Worm (Caenorhabditis elegans) whole organism, L1 larva: ENCODE measurements around the gene ubq-1.

Experiments
- aly-2 ChIP-seq: fragments of 150-350 bp; optimal IDR thresholded peaks from 2 replicates; lab custom pipeline; 2014; ENCODE audit warnings: missing biosample characterization, missing genetic modification characterization
- ama-1 ChIP-seq: fragments of 150-350 bp; optimal IDR thresholded peaks from 2 replicates; lab custom pipeline; 2014
- blmp-1 ChIP-seq: fragments of 150-350 bp; optimal IDR thresholded peaks from 2 replicates; lab custom pipeline; 2014; ENCODE audit warnings: missing biosample characterization, missing genetic modification characterization
- ceh-82 ChIP-seq, 3 experiments: fragments of 150-350 bp in 1 of 3; sonication (generic microtip) in 2 of 3; optimal IDR thresholded peaks; 2 replicates each; lab custom pipeline; 2014 to 2017; ENCODE audit warnings: missing biosample characterization in 3 of 3, missing genetic modification characterization in 3 of 3
- ces-1 ChIP-seq: fragments of 150-350 bp; optimal IDR thresholded peaks from 2 replicates; lab custom pipeline; 2014; ENCODE audit warnings: missing biosample characterization, missing genetic modification reagents, missing genetic modification characterization
- egl-13 ChIP-seq: sonication (generic microtip); optimal IDR thresholded peaks from 2 replicates; lab custom pipeline; 2016; ENCODE audit warnings: missing genotype, missing genetic modification reagents, missing genetic modification characterization, missing compliant biosample characterization
- elt-3 ChIP-seq, 6 experiments: fragments of 150-350 bp in 1 of 6; sonication (generic microtip); optimal IDR thresholded peaks; 2 replicates each; lab custom pipeline; 2017 to 2018; ENCODE audit warnings: missing biosample characterization in 6 of 6, missing genetic modification characterization in 6 of 6, inconsistent platforms in 1 of 6
- fkh-4 ChIP-seq: sonication (generic microtip); optimal IDR thresholded peaks from 2 replicates; lab custom pipeline; 2016; ENCODE audit warnings: missing compliant biosample characterization, missing genetic modification characterization, borderline replicate concordance
- grh-1 ChIP-seq: fragments of 200-800 bp; sonication (Bioruptor generic); IDR thresholded peaks from 2 replicates; pipeline ENCODE4 v1.3.6; 2022; ENCODE audit warnings: missing genetic modification reagents, missing genetic modification characterization, missing compliant biosample characterization
- hpl-2 ChIP-seq: fragments of 150-350 bp; optimal IDR thresholded peaks from 2 replicates; lab custom pipeline; 2014; ENCODE audit warnings: missing biosample characterization, missing genetic modification reagents, missing genetic modification characterization
- irx-1 ChIP-seq: sonication (generic microtip); optimal IDR thresholded peaks from 2 replicates; lab custom pipeline; 2016; ENCODE audit warnings: missing genetic modification characterization, missing compliant biosample characterization
- jun-1 ChIP-seq: fragments of 150-350 bp; optimal IDR thresholded peaks from 2 replicates; lab custom pipeline; 2014; ENCODE audit warnings: missing biosample characterization, missing genetic modification reagents, missing genetic modification characterization
- lin-13 ChIP-seq: fragments of 150-350 bp; optimal IDR thresholded peaks from 2 replicates; lab custom pipeline; 2014; ENCODE audit warnings: missing biosample characterization, missing genetic modification reagents, missing genetic modification characterization
- lin-14 ChIP-seq: fragments of 200-800 bp; sonication (Bioruptor generic); optimal IDR thresholded peaks from 2 replicates; lab custom pipeline; 2018; ENCODE audit warnings: mild to moderate bottlenecking, missing genetic modification characterization, moderate library complexity, missing compliant biosample characterization
- lin-15B ChIP-seq: fragments of 150-350 bp; sonication (generic microtip); optimal IDR thresholded peaks from 3 replicates; lab custom pipeline; 2014; ENCODE audit warnings: missing biosample characterization, missing genetic modification characterization
- lin-35 ChIP-seq, 2 experiments: fragments of 150-350 bp; optimal IDR thresholded peaks; 2 replicates each; lab custom pipeline; 2014; ENCODE audit warnings: missing biosample characterization in 2 of 2, missing genetic modification characterization in 2 of 2, missing genetic modification reagents in 2 of 2
- lir-3 ChIP-seq: sonication (generic microtip); optimal IDR thresholded peaks from 2 replicates; lab custom pipeline; 2016; ENCODE audit warnings: mild to moderate bottlenecking, missing genetic modification characterization, moderate library complexity, missing compliant biosample characterization; ENCODE audit not compliant: poor library complexity
- lsy-2 ChIP-seq, 2 experiments: fragments of 150-350 bp; optimal IDR thresholded peaks; 2 replicates each; lab custom pipeline; 2014; ENCODE audit warnings: missing biosample characterization in 2 of 2, missing genetic modification characterization in 2 of 2
- mab-9 ChIP-seq: fragments of 200-800 bp; sonication (Bioruptor generic); IDR thresholded peaks from 2 replicates; pipeline ENCODE4 v1.3.6; 2022; ENCODE audit warnings: missing genetic modification reagents, missing genetic modification characterization, missing compliant biosample characterization
- mef-2 ChIP-seq: fragments of 150-350 bp; optimal IDR thresholded peaks from 2 replicates; lab custom pipeline; 2014; ENCODE audit warnings: missing biosample characterization, missing genetic modification characterization
- mep-1 ChIP-seq: fragments of 150-350 bp; optimal IDR thresholded peaks from 2 replicates; lab custom pipeline; 2014; ENCODE audit warnings: missing biosample characterization, missing genetic modification characterization
- nhr-12 ChIP-seq: sonication (generic microtip); optimal IDR thresholded peaks from 2 replicates; lab custom pipeline; 2017; ENCODE audit warnings: missing biosample characterization, missing genetic modification characterization
- nhr-19 ChIP-seq: fragments of 200-800 bp; sonication (Bioruptor generic); conservative IDR thresholded peaks from 2 replicates; pipeline ENCODE4 v1.3.6; 2022; ENCODE audit warnings: missing genetic modification characterization, missing compliant biosample characterization
- nhr-20 ChIP-seq: sonication (generic microtip); optimal IDR thresholded peaks from 2 replicates; lab custom pipeline; 2016; ENCODE audit warnings: mild to moderate bottlenecking, missing genetic modification characterization, missing compliant biosample characterization
- nhr-237 ChIP-seq: fragments of 150-350 bp; optimal IDR thresholded peaks from 2 replicates; lab custom pipeline; 2014; ENCODE audit warnings: missing biosample characterization, missing genetic modification characterization
- nhr-71 ChIP-seq: sonication (generic microtip); optimal IDR thresholded peaks from 2 replicates; lab custom pipeline; 2016; ENCODE audit warnings: mild to moderate bottlenecking, missing genetic modification characterization, moderate library complexity, missing compliant biosample characterization
- nhr-76 ChIP-seq: sonication (generic microtip); optimal IDR thresholded peaks from 2 replicates; lab custom pipeline; 2017; ENCODE audit warnings: missing biosample characterization, missing genetic modification characterization
- nhr-77 ChIP-seq: fragments of 150-350 bp; optimal IDR thresholded peaks from 2 replicates; lab custom pipeline; 2014; ENCODE audit warnings: missing biosample characterization, missing genetic modification characterization
- nhr-85 ChIP-seq: sonication (generic microtip); peaks from one replicate; lab custom pipeline; 2016; ENCODE audit warnings: missing genetic modification characterization, inconsistent platforms, missing compliant biosample characterization
- nhr-90 ChIP-seq: sonication (generic microtip); optimal IDR thresholded peaks from 2 replicates; lab custom pipeline; 2016; ENCODE audit warnings: mild to moderate bottlenecking, missing genetic modification characterization, missing compliant biosample characterization; ENCODE audit not compliant: poor library complexity
- pag-3 ChIP-seq: sonication (generic microtip); optimal IDR thresholded peaks from 2 replicates; lab custom pipeline; 2017; ENCODE audit warnings: missing genetic modification characterization, mild to moderate bottlenecking, missing compliant biosample characterization, antibody characterized with exemption, borderline replicate concordance; ENCODE audit not compliant: insufficient read depth
- rnt-1 ChIP-seq: sonication (generic microtip); optimal IDR thresholded peaks from 2 replicates; lab custom pipeline; 2016; ENCODE audit warnings: mild to moderate bottlenecking, missing genetic modification characterization, moderate library complexity, missing compliant biosample characterization
- snu-23 ChIP-seq: sonication (generic microtip); optimal IDR thresholded peaks from 2 replicates; lab custom pipeline; 2016; ENCODE audit warnings: missing genetic modification characterization, missing compliant biosample characterization
- swsn-7 ChIP-seq: sonication (generic microtip); optimal IDR thresholded peaks from 2 replicates; lab custom pipeline; 2016; ENCODE audit warnings: missing genetic modification characterization, missing compliant biosample characterization
- unc-30 ChIP-seq: sonication (generic microtip); optimal IDR thresholded peaks from 2 replicates; lab custom pipeline; 2017; ENCODE audit warnings: missing biosample characterization, missing genetic modification characterization
- zag-1 ChIP-seq: fragments of 150-350 bp; optimal IDR thresholded peaks from 2 replicates; lab custom pipeline; 2014; ENCODE audit warnings: missing biosample characterization, missing genetic modification characterization

The ubq-1 gene

ce11 chrIII:5982753-5983390, 42.8 kb downstream of the ubq-1 start:
- TF ChIP-seq lin-13 (GFP tag; lab: Kevin White, UChicago) (no peak), nhr-12 (tag; lab: Kevin White, UChicago) (no peak), ceh-82 (tag; optimal IDR thresholded peaks at IDR 0.05; lab: Kevin White, UChicago) (no peak), nhr-85 (peak; percentile 81), mef-2 (no peak), grh-1 (GFP tag; lab: Robert Waterston, UW) (no peak), snu-23 (peak; percentile 13), nhr-20 (tag; lab: Kevin White, UChicago) (peak; percentile 9), blmp-1 (tag; lab: Kevin White, UChicago) (peak; percentile 47), elt-3 (tag; optimal IDR thresholded peaks at IDR 0.05; lab: Kevin White, UChicago) (no peak), nhr-19 (GFP tag; lab: Robert Waterston, UW) (no peak), swsn-7 (peak; percentile 8), ces-1 (GFP tag; lab: Kevin White, UChicago) (no peak), lsy-2 (tag; optimal IDR thresholded peaks at IDR 0.05; lab: Kevin White, UChicago) (peak in 1 of 2 experiments; percentile 24), unc-30 (tag; lab: Kevin White, UChicago) (no peak), lin-35 (GFP tag; optimal IDR thresholded peaks at IDR 0.05; lab: Kevin White, UChicago) (peak in 1 of 2 experiments; percentile 20), nhr-90 (tag; lab: Kevin White, UChicago) (peak; percentile 1), aly-2 (tag; lab: Kevin White, UChicago) (no peak), lin-14 (GFP tag; lab: Kevin White, UChicago) (peak; percentile 77)

- no peak for TF ChIP-seq nhr-77 (tag; lab: Kevin White, UChicago)
- no peak for TF ChIP-seq ces-1 (GFP tag; lab: Kevin White, UChicago)
- TF ChIP-seq hpl-2 (GFP tag; lab: Kevin White, UChicago): no peak
- no peak for TF ChIP-seq mef-2
- no peak for TF ChIP-seq zag-1 (tag; lab: Kevin White, UChicago)
- TF ChIP-seq lsy-2 (tag; optimal IDR thresholded peaks at IDR 0.05; lab: Kevin White, UChicago): no peak
- no peak for TF ChIP-seq nhr-71
- TF ChIP-seq nhr-76 (tag; lab: Kevin White, UChicago): no peak
- TF ChIP-seq swsn-7: no peak
- no peak for TF ChIP-seq jun-1
- TF ChIP-seq nhr-90 (tag; lab: Kevin White, UChicago): no peak
- no peak for TF ChIP-seq fkh-4
- no peak for TF ChIP-seq elt-3 (tag; optimal IDR thresholded peaks at IDR 0.05; lab: Kevin White, UChicago)
- no peak for TF ChIP-seq lir-3 (tag; lab: Kevin White, UChicago)
- no peak for TF ChIP-seq irx-1 (tag; lab: Kevin White, UChicago)
- TF ChIP-seq, all 84 proteins: peak for 0
Measured at ce11 chrIII:5985340-5985739, 45.3 kb downstream of the ubq-1 start, which contains the start of gene T04C9.3. T04C9.3 (plus strand) TSS chrIII:5985640.

ce11 chrIII:5988010-5988409, 48.0 kb downstream of the ubq-1 start:
- peak in 1 of 2 experiments; percentile 16 for TF ChIP-seq lsy-2 (tag; optimal IDR thresholded peaks at IDR 0.05; lab: Kevin White, UChicago)
- TF ChIP-seq nhr-12 (tag; lab: Kevin White, UChicago): no peak
- no peak for TF ChIP-seq nhr-237 (tag; lab: Kevin White, UChicago)
- TF ChIP-seq unc-30 (tag; lab: Kevin White, UChicago): no peak
- TF ChIP-seq mep-1 (tag; lab: Kevin White, UChicago): peak; percentile 15
- TF ChIP-seq pag-3 (tag; lab: Kevin White, UChicago): no peak
- TF ChIP-seq lin-13 (GFP tag; lab: Kevin White, UChicago): no peak
- peak in 1 of 2 experiments; percentile 4 for TF ChIP-seq lin-35 (GFP tag; optimal IDR thresholded peaks at IDR 0.05; lab: Kevin White, UChicago)
- TF ChIP-seq mab-9 (GFP tag; lab: Robert Waterston, UW): no peak
- TF ChIP-seq rnt-1 (tag; lab: Kevin White, UChicago): peak; percentile 28
- no peak for TF ChIP-seq ama-1 (lab: Kevin White, UChicago)
- peak in 1 of 3 experiments; percentile 14 for TF ChIP-seq ceh-82 (tag; optimal IDR thresholded peaks at IDR 0.05; lab: Kevin White, UChicago)
- TF ChIP-seq nhr-71: peak; percentile 7
- peak; percentile 9 for TF ChIP-seq egl-13 (tag; lab: Kevin White, UChicago)
- peak; percentile 50 for TF ChIP-seq lin-14 (GFP tag; lab: Kevin White, UChicago)
- no peak for TF ChIP-seq jun-1
- no peak for TF ChIP-seq lin-15B
- 0 out of 2 replicates have a peak, but pooled peaks have one; percentile 12 for TF ChIP-seq nhr-19 (GFP tag; lab: Robert Waterston, UW)
